Worm (Caenorhabditis elegans): ENCODE results near the gene kbp-1.

kbp-1 gene

ce11 chrIII:6895166-6895565 is 25.7 kb downstream of the kbp-1 start (continued):
- TF ChIP-seq daf-16 (GFP tag; optimal IDR thresholded peaks at IDR 0.05) (peak; percentile 64 to 70), daf-16 (tag; optimal IDR thresholded peaks at IDR 0.05) (peak; percentile 76), ceh-20 (GFP tag; IDR thresholded peaks at IDR 0.05) (0 out of 2 replicates have a peak, but pooled peaks have one; percentile 47), nhr-102 (tag; optimal IDR thresholded peaks at IDR 0.05) (peak; percentile 63), gei-8 (GFP tag; optimal IDR thresholded peaks at IDR 0.05) (peak; percentile 71), lin-38 (GFP tag; IDR thresholded peaks at IDR 0.05) (peak; percentile 49), daf-19 (GFP tag; conservative IDR thresholded peaks at IDR 0.05) (no peak), lim-7 (GFP tag; IDR thresholded peaks at IDR 0.05) (0 out of 2 replicates have a peak, but pooled peaks have one; percentile 24), dpl-1 (GFP tag; optimal IDR thresholded peaks at IDR 0.05) (peak; percentile 14), T20F7.1 (GFP tag; optimal IDR thresholded peaks at IDR 0.05) (peak; percentile 76), ctbp-1 (GFP tag; IDR thresholded peaks at IDR 0.05) (no peak), lin-1 (GFP tag; IDR thresholded peaks at IDR 0.05) (peak; percentile 67), zfp-3 (GFP tag; conservative IDR thresholded peaks at IDR 0.05) (0 out of 2 replicates have a peak, but pooled peaks have one; percentile 51), mdt-29 (GFP tag; IDR thresholded peaks at IDR 0.05) (no peak), F49E8.2 (tag; optimal IDR thresholded peaks at IDR 0.05; ENCODE audit: borderline replicate concordance) (no peak), zfp-2 (tag; optimal IDR thresholded peaks at IDR 0.05) (no peak), cey-2 (tag; optimal IDR thresholded peaks at IDR 0.05; ENCODE audit: borderline replicate concordance, insufficient read depth) (peak; percentile 61), hif-1 (tag; optimal IDR thresholded peaks at IDR 0.05) (peak in 1 of 2 experiments; percentile 0), hlh-30 (tag; optimal IDR thresholded peaks at IDR 0.05; ENCODE audit: insufficient read depth) (peak; percentile 75), hlh-11 (tag; optimal IDR thresholded peaks at IDR 0.05) (peak; percentile 95), hmg-1.1 (GFP tag; IDR thresholded peaks at IDR 0.05) (peak; percentile 38; the same call in 1 of the 2 replicates), mdl-1 (tag; optimal IDR thresholded peaks at IDR 0.05) (peak in 1 of 2 experiments; percentile 75), dmd-9 (GFP tag; IDR thresholded peaks at IDR 0.05) (no peak), ceh-28 (tag; optimal IDR thresholded peaks at IDR 0.05) (no peak), nhr-111 (GFP tag; optimal IDR thresholded peaks at IDR 0.05) (no peak), set-16 (GFP tag; IDR thresholded peaks at IDR 0.05) (no peak), dmd-8 (GFP tag; IDR thresholded peaks at IDR 0.05) (no peak), rbr-2 (tag; optimal IDR thresholded peaks at IDR 0.05) (no peak), php-3 (GFP tag; IDR thresholded peaks at IDR 0.05) (peak; percentile 50; the same call in 1 of the 2 replicates), dve-1 (tag; optimal IDR thresholded peaks at IDR 0.05; ENCODE audit: insufficient read depth) (peak; percentile 94), pqm-1 (tag; optimal IDR thresholded peaks at IDR 0.05) (peak; percentile 46), unc-39 (tag; optimal IDR thresholded peaks at IDR 0.05) (no peak), attf-4 (tag; optimal IDR thresholded peaks at IDR 0.05) (no peak), nhr-237 (tag; optimal IDR thresholded peaks at IDR 0.05) (no peak), duxl-1 (tag; optimal IDR thresholded peaks at IDR 0.05; ENCODE audit: poor library complexity) (no peak), vab-7 (GFP tag; IDR thresholded peaks at IDR 0.05) (no peak), ama-1 (optimal IDR thresholded peaks at IDR 0.05) (peak; percentile 27), nhr-28 (tag; optimal IDR thresholded peaks at IDR 0.05) (peak; percentile 89), arid-1 (GFP tag; conservative IDR thresholded peaks at IDR 0.05) (0 out of 2 replicates have a peak, but pooled peaks have one; percentile 44), mep-1 (tag; optimal IDR thresholded peaks at IDR 0.05) (peak; percentile 65), snpc-1.2 (GFP tag; IDR thresholded peaks at IDR 0.05) (no peak), nhr-11 (tag; optimal IDR thresholded peaks at IDR 0.05) (peak; percentile 81), madf-5 (GFP tag; IDR thresholded peaks at IDR 0.05) (no peak), tra-1 (GFP tag; IDR thresholded peaks at IDR 0.05) (peak; percentile 69; the same call in 1 of the 2 replicates), lin-29 (GFP tag; IDR thresholded peaks at IDR 0.05) (no peak)
